Worm (Caenorhabditis elegans) whole organism, L2 larva: ENCODE data around the gene nep-12.

Source experiments
- C34F6.9 ChIP-seq: fragments of 150-350 bp; optimal IDR thresholded peaks from 2 replicates; lab custom pipeline; 2014; ENCODE audit warnings: missing biosample characterization, missing genetic modification characterization
- F13H6.1 ChIP-seq: sonication (generic microtip); optimal IDR thresholded peaks from 2 replicates; lab custom pipeline; 2016; ENCODE audit warnings: missing genetic modification characterization, missing compliant biosample characterization
- R02D3.7 ChIP-seq: fragments of 150-350 bp; optimal IDR thresholded peaks from 2 replicates; lab custom pipeline; 2014; ENCODE audit warnings: missing biosample characterization, missing genetic modification characterization
- Y55F3AM.14 ChIP-seq: fragments of 200-800 bp; sonication (Bioruptor generic); optimal IDR thresholded peaks from 2 replicates; lab custom pipeline; 2018; ENCODE audit warnings: mild to moderate bottlenecking, missing genetic modification characterization, missing compliant biosample characterization
- ZK546.5 ChIP-seq: sonication (generic microtip); optimal IDR thresholded peaks from 2 replicates; lab custom pipeline; 2017; ENCODE audit warnings: missing biosample characterization, missing genetic modification characterization
- aly-2 ChIP-seq: fragments of 150-350 bp; optimal IDR thresholded peaks from 2 replicates; lab custom pipeline; 2014; ENCODE audit warnings: missing biosample characterization, missing genetic modification characterization
- ama-1 ChIP-seq: fragments of 150-350 bp; optimal IDR thresholded peaks from 2 replicates; lab custom pipeline; 2018; ENCODE audit warnings: inconsistent platforms
- ceh-16 ChIP-seq: fragments of 150-350 bp; optimal IDR thresholded peaks from 2 replicates; lab custom pipeline; 2014; ENCODE audit warnings: missing biosample characterization, missing genetic modification characterization
- ceh-82 ChIP-seq: fragments of 150-350 bp; optimal IDR thresholded peaks from 2 replicates; lab custom pipeline; 2014; ENCODE audit warnings: missing biosample characterization, missing genetic modification characterization
- crh-2 ChIP-seq: sonication (generic microtip); optimal IDR thresholded peaks from 2 replicates; lab custom pipeline; 2017; ENCODE audit warnings: missing biosample characterization, missing genetic modification characterization
- elt-1 ChIP-seq: fragments of 150-350 bp; optimal IDR thresholded peaks from 2 replicates; lab custom pipeline; 2014; ENCODE audit warnings: missing biosample characterization, missing genetic modification characterization
- elt-3 ChIP-seq: sonication (generic microtip); optimal IDR thresholded peaks from 2 replicates; lab custom pipeline; 2017; ENCODE audit warnings: missing biosample characterization, missing genetic modification characterization
- fos-1 ChIP-seq: fragments of 150-350 bp; optimal IDR thresholded peaks from 2 replicates; lab custom pipeline; 2014; ENCODE audit warnings: missing biosample characterization, missing genetic modification characterization
- gmeb-1 ChIP-seq: fragments of 150-350 bp; optimal IDR thresholded peaks from 2 replicates; lab custom pipeline; 2014; ENCODE audit warnings: missing biosample characterization, missing genetic modification characterization
- lin-11 ChIP-seq: fragments of 150-350 bp; sonication (generic microtip); optimal IDR thresholded peaks from 2 replicates; lab custom pipeline; 2014; ENCODE audit warnings: missing biosample characterization, missing genetic modification characterization, inconsistent platforms, mixed read lengths
- lin-39 ChIP-seq: fragments of 150-350 bp; optimal IDR thresholded peaks from 2 replicates; lab custom pipeline; 2014; ENCODE audit warnings: missing biosample characterization, missing genetic modification reagents, missing genetic modification characterization
- lsy-2 ChIP-seq, 2 experiments: fragments of 150-350 bp in 1 of 2; sonication (generic microtip) in 1 of 2; optimal IDR thresholded peaks; 2 replicates each; lab custom pipeline; 2014 to 2017; ENCODE audit warnings: missing biosample characterization in 2 of 2, missing genetic modification characterization in 2 of 2
- mab-5 ChIP-seq: fragments of 150-350 bp; optimal IDR thresholded peaks from 2 replicates; lab custom pipeline; 2014; ENCODE audit warnings: missing biosample characterization, missing genetic modification characterization
- mdl-1 ChIP-seq, 2 experiments: fragments of 150-350 bp in 1 of 2; sonication (generic microtip) in 1 of 2; optimal IDR thresholded peaks; 2 replicates each; lab custom pipeline; 2017; ENCODE audit warnings: missing biosample characterization in 2 of 2, missing genetic modification characterization in 2 of 2
- nhr-11 ChIP-seq: fragments of 150-350 bp; optimal IDR thresholded peaks from 2 replicates; lab custom pipeline; 2014; ENCODE audit warnings: missing biosample characterization, missing genetic modification characterization
- nhr-12 ChIP-seq: fragments of 150-350 bp; optimal IDR thresholded peaks from 2 replicates; lab custom pipeline; 2014; ENCODE audit warnings: missing biosample characterization, missing genetic modification characterization
- nhr-129 ChIP-seq: fragments of 150-350 bp; optimal IDR thresholded peaks from 2 replicates; lab custom pipeline; 2014; ENCODE audit warnings: missing biosample characterization, missing genetic modification characterization
- nhr-23 ChIP-seq: fragments of 150-350 bp; optimal IDR thresholded peaks from 2 replicates; lab custom pipeline; 2014; ENCODE audit warnings: missing biosample characterization, missing genetic modification reagents, missing genetic modification characterization
- nhr-237 ChIP-seq: fragments of 150-350 bp; optimal IDR thresholded peaks from 2 replicates; lab custom pipeline; 2014; ENCODE audit warnings: missing biosample characterization, missing genetic modification characterization
- nhr-25 ChIP-seq: fragments of 150-350 bp; sonication (generic microtip); optimal IDR thresholded peaks from 3 replicates; lab custom pipeline; 2014; ENCODE audit warnings: missing biosample characterization, missing genetic modification characterization
- nhr-6 ChIP-seq: fragments of 150-350 bp; optimal IDR thresholded peaks from 2 replicates; lab custom pipeline; 2014; ENCODE audit warnings: missing biosample characterization, missing genetic modification characterization
- nhr-77 ChIP-seq: fragments of 150-350 bp; optimal IDR thresholded peaks from 2 replicates; lab custom pipeline; 2014; ENCODE audit warnings: missing biosample characterization, missing genetic modification characterization
- peb-1 ChIP-seq: fragments of 150-350 bp; optimal IDR thresholded peaks from 2 replicates; lab custom pipeline; 2014; ENCODE audit warnings: missing biosample characterization, missing genetic modification characterization
- sem-4 ChIP-seq: fragments of 150-350 bp; optimal IDR thresholded peaks from 2 replicates; lab custom pipeline; 2014; ENCODE audit warnings: missing biosample characterization, missing genetic modification reagents, missing genetic modification characterization
- skn-1 ChIP-seq: sonication (generic microtip); optimal IDR thresholded peaks from 2 replicates; lab custom pipeline; 2017; ENCODE audit warnings: missing biosample characterization, missing genetic modification characterization
- sma-3 ChIP-seq: sonication (generic microtip); optimal IDR thresholded peaks from 2 replicates; lab custom pipeline; 2016; ENCODE audit warnings: missing genetic modification reagents, missing genetic modification characterization, missing compliant biosample characterization
- sma-9 ChIP-seq, 2 experiments: fragments of 150-350 bp in 1 of 2; sonication (generic microtip) in 1 of 2; optimal IDR thresholded peaks; 2 replicates each; lab custom pipeline; 2014 to 2016; ENCODE audit warnings: missing genetic modification characterization in 2 of 2, mild to moderate bottlenecking in 1 of 2, missing biosample characterization in 1 of 2, missing compliant biosample characterization in 1 of 2, missing genetic modification reagents in 1 of 2, moderate library complexity in 1 of 2
- snpc-4 ChIP-seq: fragments of 150-350 bp; optimal IDR thresholded peaks from 2 replicates; lab custom pipeline; 2014; ENCODE audit warnings: missing biosample characterization, missing genetic modification characterization
- unc-62 ChIP-seq: fragments of 150-350 bp; optimal IDR thresholded peaks from 2 replicates; lab custom pipeline; 2014; ENCODE audit warnings: missing biosample characterization, missing genetic modification reagents, missing genetic modification characterization
- zag-1 ChIP-seq: fragments of 150-350 bp; optimal IDR thresholded peaks from 2 replicates; lab custom pipeline; 2014; ENCODE audit warnings: missing biosample characterization, missing genetic modification characterization
- ztf-1 ChIP-seq: fragments of 200-800 bp; sonication (Bioruptor generic); conservative IDR thresholded peaks from 2 replicates; pipeline ENCODE4 v1.3.6; 2022; ENCODE audit warnings: missing genetic modification characterization, missing compliant biosample characterization
- ztf-11 ChIP-seq: sonication (generic microtip); optimal IDR thresholded peaks from 2 replicates; lab custom pipeline; 2017; ENCODE audit warnings: missing biosample characterization, missing genetic modification characterization

Gene nep-12

DNA sequence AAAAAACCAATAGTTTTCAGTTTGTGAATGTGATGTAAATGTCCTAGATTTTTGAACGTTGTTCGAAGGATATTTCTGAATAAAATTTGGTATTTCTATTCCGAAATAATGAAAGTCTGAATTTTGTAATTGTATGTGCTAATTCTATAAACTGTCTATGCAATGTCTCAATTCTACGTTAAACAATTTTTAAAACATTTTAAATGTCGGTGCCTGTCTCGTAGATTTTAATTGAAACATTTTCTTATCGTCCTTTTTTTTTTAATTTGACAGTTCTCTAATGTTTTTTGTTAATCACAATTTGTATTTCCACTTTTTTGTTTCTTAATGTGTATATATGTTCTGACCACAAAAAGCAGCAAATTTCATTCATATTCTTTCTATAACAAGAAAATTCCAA, 54.6 kb downstream of the nep-12 start, which contains the start of gene F41C3.7:
F41C3.7 (plus strand) TSS at position 301 of the 400 bp plus-strand sequence.
- no peak for TF ChIP-seq ZK546.5 (tag; lab: Kevin White, UChicago)
- TF ChIP-seq nhr-77 (tag; lab: Kevin White, UChicago): no peak
- TF ChIP-seq nhr-25: no peak
- TF ChIP-seq mdl-1 (tag; optimal IDR thresholded peaks at IDR 0.05; lab: Kevin White, UChicago): no peak
- no peak for TF ChIP-seq gmeb-1 (tag; lab: Kevin White, UChicago)
- TF ChIP-seq snpc-4 (tag; lab: Kevin White, UChicago): no peak
- no peak for TF ChIP-seq nhr-237 (tag; lab: Kevin White, UChicago)
- no peak for TF ChIP-seq ztf-11 (tag; lab: Kevin White, UChicago)
- no peak for TF ChIP-seq nhr-6 (tag; lab: Kevin White, UChicago)
- TF ChIP-seq ztf-1 (GFP tag; lab: Robert Waterston, UW): no peak

DNA sequence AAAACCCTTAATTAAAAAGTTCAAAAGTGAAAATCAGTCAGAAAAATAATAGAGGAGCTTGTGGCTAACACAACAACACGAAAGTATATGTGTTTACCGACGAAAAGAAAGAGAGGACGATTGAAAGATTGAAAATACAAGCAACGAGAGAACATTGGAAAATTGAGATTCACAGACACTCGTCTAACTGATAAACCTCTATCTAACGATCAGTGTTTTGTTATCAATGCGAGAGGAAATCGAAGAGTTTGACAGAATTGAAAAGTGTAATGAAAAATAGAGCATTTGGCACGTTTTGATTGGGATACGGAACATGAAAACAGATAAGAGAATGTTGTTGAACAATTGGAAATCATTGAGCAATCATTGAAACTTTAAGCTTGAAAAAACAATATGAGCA, 55.6 kb downstream of the nep-12 start:
- no peak for TF ChIP-seq ZK546.5 (tag; lab: Kevin White, UChicago)
- no peak for TF ChIP-seq gmeb-1 (tag; lab: Kevin White, UChicago)
- no peak for TF ChIP-seq sem-4
- TF ChIP-seq ama-1 (lab: Kevin White, UChicago): no peak
- TF ChIP-seq skn-1 (tag; lab: Kevin White, UChicago): no peak
- no peak for TF ChIP-seq nhr-23 (tag; lab: Kevin White, UChicago)
- no peak for TF ChIP-seq ztf-1 (GFP tag; lab: Robert Waterston, UW)
- TF ChIP-seq nhr-129: peak; percentile 72
- no peak for TF ChIP-seq nhr-237 (tag; lab: Kevin White, UChicago)
- no peak for TF ChIP-seq R02D3.7 (tag; lab: Kevin White, UChicago)
- no peak for TF ChIP-seq nhr-12 (tag; lab: Kevin White, UChicago)
- TF ChIP-seq sma-3 (GFP tag; lab: Kevin White, UChicago): peak; percentile 3
- peak; percentile 95 for TF ChIP-seq fos-1 (tag; lab: Kevin White, UChicago)
- TF ChIP-seq F13H6.1: peak; percentile 65
- TF ChIP-seq Y55F3AM.14 (GFP tag; lab: Kevin White, UChicago): no peak
- TF ChIP-seq ceh-16 (tag; lab: Kevin White, UChicago): no peak
- TF ChIP-seq lin-39 (tag; lab: Kevin White, UChicago): no peak
- TF ChIP-seq lin-11 (tag; lab: Kevin White, UChicago): no peak
- no peak for TF ChIP-seq mab-5
- TF ChIP-seq ceh-82 (tag; lab: Kevin White, UChicago): no peak
- no peak for TF ChIP-seq aly-2 (tag; lab: Kevin White, UChicago)
- TF ChIP-seq elt-3 (tag; lab: Kevin White, UChicago): no peak
- TF ChIP-seq mdl-1 (tag; optimal IDR thresholded peaks at IDR 0.05; lab: Kevin White, UChicago): no peak
- TF ChIP-seq sma-9 (GFP tag; optimal IDR thresholded peaks at IDR 0.05; lab: Kevin White, UChicago): peak; percentile 65
- no peak for TF ChIP-seq sma-9 (tag; optimal IDR thresholded peaks at IDR 0.05; lab: Kevin White, UChicago)
- TF ChIP-seq lsy-2 (tag; optimal IDR thresholded peaks at IDR 0.05; lab: Kevin White, UChicago): peak in 1 of 2 experiments; percentile 61
- TF ChIP-seq crh-2 (tag; lab: Kevin White, UChicago): peak; percentile 76
- TF ChIP-seq peb-1 (tag; lab: Kevin White, UChicago): no peak
- peak; percentile 46 for TF ChIP-seq C34F6.9 (tag; lab: Kevin White, UChicago)
- TF ChIP-seq, all 48 proteins: peak for 8

ce11 chrII:4727769-4728168, 56.6 kb downstream of the nep-12 start, which contains the start of gene ttr-41:
TSS of gene ttr-41 (minus strand) at chrII:4727869.
- TF ChIP-seq nhr-12 (tag; lab: Kevin White, UChicago) (no peak), unc-62 (GFP tag; lab: Kevin White, UChicago) (no peak), ceh-82 (tag; lab: Kevin White, UChicago) (no peak), nhr-11 (tag; lab: Kevin White, UChicago) (no peak), skn-1 (tag; lab: Kevin White, UChicago) (no peak), elt-3 (tag; lab: Kevin White, UChicago) (no peak)

- TF ChIP-seq crh-2 (tag; lab: Kevin White, UChicago) (no peak), gmeb-1 (tag; lab: Kevin White, UChicago) (no peak), mab-5 (no peak), zag-1 (tag; lab: Kevin White, UChicago) (no peak), elt-1 (tag; lab: Kevin White, UChicago) (no peak), sma-3 (GFP tag; lab: Kevin White, UChicago) (no peak), nhr-129 (no peak), ztf-1 (GFP tag; lab: Robert Waterston, UW) (no peak), mdl-1 (tag; optimal IDR thresholded peaks at IDR 0.05; lab: Kevin White, UChicago) (no peak), nhr-12 (tag; lab: Kevin White, UChicago) (no peak), snpc-4 (tag; lab: Kevin White, UChicago) (no peak), nhr-77 (tag; lab: Kevin White, UChicago) (no peak), nhr-25 (no peak), fos-1 (tag; lab: Kevin White, UChicago) (no peak), C34F6.9 (tag; lab: Kevin White, UChicago) (no peak), ZK546.5 (tag; lab: Kevin White, UChicago) (no peak), R02D3.7 (tag; lab: Kevin White, UChicago) (no peak)
Observed at ce11 chrII:4726750-4727384, 57.5 kb downstream of the nep-12 start.
